In the genomic region with DNA sequence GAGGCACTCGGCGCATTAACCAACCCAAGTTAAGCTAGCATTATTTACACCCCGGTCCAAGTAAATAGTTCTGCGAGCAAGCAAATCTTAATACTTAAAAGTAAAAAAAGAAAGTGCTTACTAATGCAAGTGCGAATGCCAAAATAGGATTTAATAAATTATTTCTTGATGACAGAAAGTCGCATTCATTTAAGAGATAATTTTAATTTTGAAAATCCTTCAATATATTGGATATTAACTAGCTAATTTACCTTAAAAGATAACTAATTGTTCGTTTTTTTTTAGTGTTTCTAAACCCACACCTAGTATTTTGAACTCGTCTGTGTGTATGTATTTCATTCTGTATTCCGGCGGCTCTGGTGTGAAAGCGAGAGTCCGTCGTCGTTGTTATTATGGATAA, we compare ENCODE assay signal across 5 fruit fly cellular contexts.
TF ChIP-seq lines count a peak whose summit lies in the region.

No protein-coding gene starts in this region.

- peak; percentile 35 for TF ChIP-seq CTCF in whole organism, embryonic (GFP tag; optimal IDR thresholded peaks at IDR 0.05; lab: Kevin White, UChicago)

TF ChIP-seq in whole organism, adult, 20 proteins besides CTCF, POLR2A, EP300 and RAD21:
- TF ChIP-seq Clk (GFP tag; optimal IDR thresholded peaks at IDR 0.05; lab: Kevin White, UChicago) (no peak), Hr96 (GFP tag; optimal IDR thresholded peaks at IDR 0.05; lab: Kevin White, UChicago) (no peak), CG7101 (tag; optimal IDR thresholded peaks at IDR 0.05; lab: Kevin White, UChicago) (peak; percentile 22), toe (GFP tag; optimal IDR thresholded peaks at IDR 0.05; lab: Kevin White, UChicago) (no peak), CG11617 (GFP tag; optimal IDR thresholded peaks at IDR 0.05; lab: Kevin White, UChicago) (no peak), bab1 (GFP tag; optimal IDR thresholded peaks at IDR 0.05; lab: Kevin White, UChicago) (peak; percentile 59), CG14711 (tag; optimal IDR thresholded peaks at IDR 0.05; lab: Kevin White, UChicago) (peak; percentile 6), kay (GFP tag; lab: Kevin White, UChicago; ENCODE audit: borderline replicate concordance) (no peak)

TF ChIP-seq in whole organism, embryonic, 481 proteins besides CTCF, POLR2A, EP300 and RAD21 (continues in another document):
- no peak for TF ChIP-seq twi (tag; optimal IDR thresholded peaks at IDR 0.05; lab: Kevin White, UChicago)
- TF ChIP-seq ro (GFP tag; IDR thresholded peaks at IDR 0.05; lab: Robert Waterston, UW): no peak
- TF ChIP-seq CG14965 (GFP tag; optimal IDR thresholded peaks at IDR 0.05; lab: Kevin White, UChicago; ENCODE audit: borderline replicate concordance): no peak
- peak in 1 of 2 experiments; percentile 7 for TF ChIP-seq Hr78 (GFP tag; optimal IDR thresholded peaks at IDR 0.05; lab: Kevin White, UChicago)
- no peak for TF ChIP-seq CG12942 (GFP tag; optimal IDR thresholded peaks at IDR 0.05; lab: Kevin White, UChicago)
- peak; percentile 65; the same call in 1 of the 2 replicates for TF ChIP-seq Ptx1 (GFP tag; IDR thresholded peaks at IDR 0.05; lab: Robert Waterston, UW)
- TF ChIP-seq onecut (GFP tag; IDR thresholded peaks at IDR 0.05; lab: Robert Waterston, UW): peak; percentile 36; the same call in 1 of the 2 replicates
- TF ChIP-seq CG11093 (GFP tag; IDR thresholded peaks at IDR 0.05; lab: Robert Waterston, UW): no peak
- no peak for TF ChIP-seq fd64A (GFP tag; optimal IDR thresholded peaks at IDR 0.05; lab: Kevin White, UChicago)
- no peak for TF ChIP-seq jing (GFP tag; optimal IDR thresholded peaks at IDR 0.05; lab: Kevin White, UChicago)
- no peak for TF ChIP-seq Gsc (GFP tag; IDR thresholded peaks at IDR 0.05; lab: Robert Waterston, UW)
- TF ChIP-seq gsb (GFP tag; IDR thresholded peaks at IDR 0.05; lab: Robert Waterston, UW): no peak
- TF ChIP-seq croc (GFP tag; conservative IDR thresholded peaks at IDR 0.05; lab: Robert Waterston, UW): no peak; the same call in 2 of the 3 replicates
- TF ChIP-seq Ets97D (GFP tag; optimal IDR thresholded peaks at IDR 0.05; lab: Kevin White, UChicago): no peak
- no peak for TF ChIP-seq CG2199 (GFP tag; IDR thresholded peaks at IDR 0.05; lab: Robert Waterston, UW)
- peak; percentile 54 for TF ChIP-seq Meics (GFP tag; optimal IDR thresholded peaks at IDR 0.05; lab: Kevin White, UChicago)
- peak; percentile 52 for TF ChIP-seq stc (GFP tag; IDR thresholded peaks at IDR 0.05; lab: Robert Waterston, UW)
- TF ChIP-seq unc-4 (GFP tag; IDR thresholded peaks at IDR 0.05; lab: Robert Waterston, UW; ENCODE audit: partially characterized antibody): no peak
- peak; percentile 39 for TF ChIP-seq Hmr (GFP tag; optimal IDR thresholded peaks at IDR 0.05; lab: Kevin White, UChicago)

TF ChIP-seq in whole organism, prepupa, 60 proteins besides CTCF, POLR2A, EP300 and RAD21 (continues in another document):
- TF ChIP-seq CG31627 (GFP tag; optimal IDR thresholded peaks at IDR 0.05; lab: Kevin White, UChicago): no peak
- no peak for TF ChIP-seq Gug (GFP tag; IDR thresholded peaks at IDR 0.05; lab: Robert Waterston, UW)
- 0 out of 3 replicates have a peak, but pooled peaks have one; percentile 38 for TF ChIP-seq CG6163 (GFP tag; IDR thresholded peaks at IDR 0.05; lab: Robert Waterston, UW)
- no peak for TF ChIP-seq fd85E (GFP tag; optimal IDR thresholded peaks at IDR 0.05; lab: Kevin White, UChicago)
- peak; percentile 70 for TF ChIP-seq CG8119 (GFP tag; IDR thresholded peaks at IDR 0.05; lab: Robert Waterston, UW)
- peak; percentile 75 for TF ChIP-seq CG15336 (GFP tag; IDR thresholded peaks at IDR 0.05; lab: Robert Waterston, UW)
- no peak for TF ChIP-seq CG3032 (tag; optimal IDR thresholded peaks at IDR 0.05; lab: Kevin White, UChicago)
- no peak for TF ChIP-seq CG10669 (GFP tag; optimal IDR thresholded peaks at IDR 0.05; lab: Kevin White, UChicago)
- peak; percentile 60 for TF ChIP-seq CG6276 (GFP tag; optimal IDR thresholded peaks at IDR 0.05; lab: Kevin White, UChicago)
- TF ChIP-seq Sox102F (GFP tag; optimal IDR thresholded peaks at IDR 0.05; lab: Kevin White, UChicago): no peak
- no peak for TF ChIP-seq Sox15 (GFP tag; optimal IDR thresholded peaks at IDR 0.05; lab: Kevin White, UChicago)
- no peak for TF ChIP-seq Sox14 (GFP tag; optimal IDR thresholded peaks at IDR 0.05; lab: Kevin White, UChicago)
- TF ChIP-seq esn (GFP tag; optimal IDR thresholded peaks at IDR 0.05; lab: Kevin White, UChicago): no peak
- TF ChIP-seq Eip78C (GFP tag; lab: Kevin White, UChicago): peak; percentile 75
- TF ChIP-seq pdm3 (GFP tag; optimal IDR thresholded peaks at IDR 0.05; lab: Kevin White, UChicago): peak; percentile 30
- no peak for TF ChIP-seq CG9139 (GFP tag; optimal IDR thresholded peaks at IDR 0.05; lab: Kevin White, UChicago)
- peak; percentile 33 for TF ChIP-seq CG8632 (GFP tag; optimal IDR thresholded peaks at IDR 0.05; lab: Kevin White, UChicago)
- peak; percentile 4 for TF ChIP-seq acj6 (GFP tag; optimal IDR thresholded peaks at IDR 0.05; lab: Kevin White, UChicago)
- no peak for TF ChIP-seq Eip75B (GFP tag; optimal IDR thresholded peaks at IDR 0.05; lab: Kevin White, UChicago)
- no peak for TF ChIP-seq Met (GFP tag; optimal IDR thresholded peaks at IDR 0.05; lab: Kevin White, UChicago)
- TF ChIP-seq Eip93F (GFP tag; optimal IDR thresholded peaks at IDR 0.05; lab: Kevin White, UChicago): no peak

TF ChIP-seq in whole organism, pupa, 21 proteins besides CTCF, POLR2A, EP300 and RAD21:
- TF ChIP-seq CG17806 (tag; optimal IDR thresholded peaks at IDR 0.05; lab: Kevin White, UChicago): no peak
- no peak for TF ChIP-seq rn (GFP tag; IDR thresholded peaks at IDR 0.05; lab: Robert Waterston, UW)
- TF ChIP-seq Snoo (tag; optimal IDR thresholded peaks at IDR 0.05; lab: Kevin White, UChicago): no peak
- no peak for TF ChIP-seq CG34367 (tag; optimal IDR thresholded peaks at IDR 0.05; lab: Kevin White, UChicago)
- TF ChIP-seq fd96Ca (GFP tag; IDR thresholded peaks at IDR 0.05; lab: Robert Waterston, UW): no peak
- no peak for TF ChIP-seq Pif1B (GFP tag; optimal IDR thresholded peaks at IDR 0.05; lab: Kevin White, UChicago)
- no peak for TF ChIP-seq CG13204 (GFP tag; optimal IDR thresholded peaks at IDR 0.05; lab: Kevin White, UChicago)
- TF ChIP-seq CG12605 (GFP tag; IDR thresholded peaks at IDR 0.05; lab: Robert Waterston, UW): peak; percentile 14; the same call in 1 of the 2 replicates
- TF ChIP-seq CG8159 (tag; optimal IDR thresholded peaks at IDR 0.05; lab: Kevin White, UChicago): no peak
- TF ChIP-seq CG8301 (tag; optimal IDR thresholded peaks at IDR 0.05; lab: Kevin White, UChicago): peak; percentile 26
- no peak for TF ChIP-seq gl (tag; optimal IDR thresholded peaks at IDR 0.05; lab: Kevin White, UChicago)
- TF ChIP-seq Ets98B (GFP tag; IDR thresholded peaks at IDR 0.05; lab: Robert Waterston, UW): no peak
- peak; percentile 69 for TF ChIP-seq CG32121 (GFP tag; IDR thresholded peaks at IDR 0.05; lab: Robert Waterston, UW)
- TF ChIP-seq CG14655 (GFP tag; optimal IDR thresholded peaks at IDR 0.05; lab: Kevin White, UChicago): peak; percentile 23
- TF ChIP-seq CG10348 (GFP tag; IDR thresholded peaks at IDR 0.05; lab: Robert Waterston, UW): no peak
- no peak for TF ChIP-seq D1 (tag; optimal IDR thresholded peaks at IDR 0.05; lab: Kevin White, UChicago)
- no peak for TF ChIP-seq CG4496 (GFP tag; IDR thresholded peaks at IDR 0.05; lab: Robert Waterston, UW)
- peak; percentile 15 for TF ChIP-seq Pif1A (GFP tag; optimal IDR thresholded peaks at IDR 0.05; lab: Kevin White, UChicago)
- TF ChIP-seq EcR (GFP tag; optimal IDR thresholded peaks at IDR 0.05; lab: Kevin White, UChicago): no peak
- no peak for TF ChIP-seq CG15710 (tag; optimal IDR thresholded peaks at IDR 0.05; lab: Kevin White, UChicago)
- TF ChIP-seq CG9948 (tag; optimal IDR thresholded peaks at IDR 0.05; lab: Kevin White, UChicago): no peak

TF ChIP-seq in whole organism, wandering third instar larva, 38 proteins besides CTCF, POLR2A, EP300 and RAD21:
- TF ChIP-seq h (GFP tag; optimal IDR thresholded peaks at IDR 0.05; lab: Kevin White, UChicago): no peak
- peak; percentile 16 for TF ChIP-seq sv (GFP tag; optimal IDR thresholded peaks at IDR 0.05; lab: Kevin White, UChicago)
